Worm (Caenorhabditis elegans) whole organism, L4 larva: ENCODE measurements around the gene T28A8.5.
A peak's percentile ranks its signal among the peaks of the same experiment; 100 is the strongest.

Source experiments
- F10B5.3 ChIP-seq: sonication (generic microtip); optimal IDR thresholded peaks from 2 replicates; lab custom pipeline; 2016; ENCODE audit warnings: mild to moderate bottlenecking, missing genetic modification characterization, missing compliant biosample characterization
- F44E2.7 ChIP-seq: fragments of 200-800 bp; sonication (Bioruptor generic); IDR thresholded peaks from 2 replicates; pipeline ENCODE4 v2.1.2; 2022; ENCODE audit warnings: missing genetic modification characterization, missing compliant biosample characterization
- F49E8.2 ChIP-seq: sonication (generic microtip); optimal IDR thresholded peaks from 2 replicates; lab custom pipeline; 2016; ENCODE audit warnings: missing compliant biosample characterization, mild to moderate bottlenecking, missing genetic modification characterization, borderline replicate concordance
- R02D3.7 ChIP-seq: fragments of 150-350 bp; sonication (generic microtip); optimal IDR thresholded peaks from 3 replicates; lab custom pipeline; 2014; ENCODE audit warnings: missing biosample characterization, missing genetic modification characterization
- T26A8.4 ChIP-seq: fragments of 200-800 bp; sonication (Bioruptor generic); IDR thresholded peaks from 2 replicates; pipeline ENCODE4 v1.3.6; 2022; ENCODE audit warnings: missing genetic modification characterization, missing compliant biosample characterization
- ZK546.5 ChIP-seq, 2 experiments: sonication (generic microtip); optimal IDR thresholded peaks; 2 replicates each; lab custom pipeline; 2017; ENCODE audit warnings: missing biosample characterization in 2 of 2, missing genetic modification characterization in 2 of 2
- aly-2 ChIP-seq: sonication (generic microtip); optimal IDR thresholded peaks from 2 replicates; lab custom pipeline; 2018; ENCODE audit warnings: missing biosample characterization, missing genetic modification characterization
- ceh-20 ChIP-seq: fragments of 200-800 bp; sonication (Bioruptor generic); IDR thresholded peaks from 2 replicates; pipeline ENCODE4 v1.3.6; 2022; ENCODE audit warnings: missing genetic modification reagents, missing genetic modification characterization, missing compliant biosample characterization
- ceh-28 ChIP-seq: fragments of 150-350 bp; optimal IDR thresholded peaks from 2 replicates; lab custom pipeline; 2014; ENCODE audit warnings: missing biosample characterization, missing genetic modification reagents, missing genetic modification characterization
- ceh-82 ChIP-seq: sonication (generic microtip); optimal IDR thresholded peaks from 2 replicates; lab custom pipeline; 2017; ENCODE audit warnings: missing biosample characterization, missing genetic modification characterization
- cey-2 ChIP-seq: sonication (generic microtip); optimal IDR thresholded peaks from 3 replicates; lab custom pipeline; 2017; ENCODE audit warnings: missing genetic modification characterization, mild to moderate bottlenecking, missing compliant biosample characterization, antibody characterized with exemption, borderline replicate concordance; ENCODE audit not compliant: insufficient read depth
- ctbp-1 ChIP-seq: fragments of 200-800 bp; sonication (Bioruptor generic); IDR thresholded peaks from 2 replicates; pipeline ENCODE4 v1.3.6; 2022; ENCODE audit warnings: missing genetic modification reagents, missing genetic modification characterization, missing compliant biosample characterization
- daf-8 ChIP-seq: fragments of 200-800 bp; sonication (Bioruptor generic); IDR thresholded peaks from 2 replicates; pipeline ENCODE4 v1.3.6; 2022; ENCODE audit warnings: missing genetic modification characterization, missing compliant biosample characterization
- dmd-9 ChIP-seq: fragments of 200-800 bp; sonication (Bioruptor generic); IDR thresholded peaks from 2 replicates; pipeline ENCODE4 v1.3.6; 2022; ENCODE audit warnings: missing genetic modification reagents, missing genetic modification characterization, missing compliant biosample characterization
- duxl-1 ChIP-seq: sonication (generic microtip); optimal IDR thresholded peaks from 2 replicates; lab custom pipeline; 2016; ENCODE audit warnings: mild to moderate bottlenecking, missing genetic modification characterization, moderate library complexity, missing compliant biosample characterization; ENCODE audit not compliant: poor library complexity
- dve-1 ChIP-seq: sonication (generic microtip); optimal IDR thresholded peaks from 2 replicates; lab custom pipeline; 2017; ENCODE audit warnings: antibody characterized with exemption, mild to moderate bottlenecking, missing genetic modification characterization, missing compliant biosample characterization; ENCODE audit not compliant: insufficient read depth
- egl-27 ChIP-seq: sonication (generic microtip); optimal IDR thresholded peaks from 3 replicates; lab custom pipeline; 2017; ENCODE audit warnings: missing biosample characterization, missing genetic modification reagents, missing genetic modification characterization
- fos-1 ChIP-seq: fragments of 150-350 bp; optimal IDR thresholded peaks from 2 replicates; lab custom pipeline; 2014; ENCODE audit warnings: missing biosample characterization, missing genetic modification characterization
- hlh-30 ChIP-seq: sonication (generic microtip); optimal IDR thresholded peaks from 2 replicates; lab custom pipeline; 2017; ENCODE audit warnings: antibody characterized with exemption, mild to moderate bottlenecking, missing genetic modification characterization, missing compliant biosample characterization; ENCODE audit not compliant: insufficient read depth
- hmg-1.1 ChIP-seq: fragments of 200-800 bp; sonication (Bioruptor generic); IDR thresholded peaks from 2 replicates; pipeline ENCODE4 v1.3.6; 2022; ENCODE audit warnings: missing genetic modification reagents, missing genetic modification characterization, missing compliant biosample characterization
- jun-1 ChIP-seq: fragments of 150-350 bp; optimal IDR thresholded peaks from 2 replicates; lab custom pipeline; 2014; ENCODE audit warnings: missing biosample characterization, missing genetic modification reagents, missing genetic modification characterization
- lim-7 ChIP-seq: fragments of 200-800 bp; sonication (Bioruptor generic); IDR thresholded peaks from 2 replicates; pipeline ENCODE4 v1.3.6; 2022; ENCODE audit warnings: missing genetic modification characterization, missing compliant biosample characterization
- lin-13 ChIP-seq: fragments of 150-350 bp; optimal IDR thresholded peaks from 2 replicates; lab custom pipeline; 2014; ENCODE audit warnings: missing biosample characterization, missing genetic modification reagents, missing genetic modification characterization
- lin-29 ChIP-seq: fragments of 200-800 bp; sonication (Bioruptor generic); IDR thresholded peaks from 2 replicates; pipeline ENCODE4 v1.3.6; 2022; ENCODE audit warnings: missing genetic modification reagents, missing genetic modification characterization, missing compliant biosample characterization
- lin-38 ChIP-seq: fragments of 200-800 bp; sonication (Bioruptor generic); IDR thresholded peaks from 2 replicates; pipeline ENCODE4 v1.3.6; 2022; ENCODE audit warnings: missing genetic modification reagents, missing genetic modification characterization, missing compliant biosample characterization
- lin-39 ChIP-seq: fragments of 150-350 bp; optimal IDR thresholded peaks from 2 replicates; lab custom pipeline; 2014; ENCODE audit warnings: missing biosample characterization, missing genetic modification reagents, missing genetic modification characterization
- madf-5 ChIP-seq, 2 experiments: fragments of 200-800 bp; sonication (Bioruptor generic); IDR thresholded peaks; 2 replicates each; pipeline ENCODE4 v1.3.6; 2022; ENCODE audit warnings: missing compliant biosample characterization in 2 of 2, missing genetic modification characterization in 2 of 2
- madf-9 ChIP-seq: fragments of 200-800 bp; sonication (Bioruptor generic); conservative IDR thresholded peaks from 2 replicates; pipeline ENCODE4 v1.3.6; 2022; ENCODE audit warnings: missing genetic modification reagents, missing genetic modification characterization, missing compliant biosample characterization
- mdl-1 ChIP-seq, 2 experiments: fragments of 150-350 bp in 1 of 2; sonication (generic microtip) in 1 of 2; optimal IDR thresholded peaks; 2 replicates each; lab custom pipeline; 2014 to 2017; ENCODE audit warnings: missing biosample characterization in 2 of 2, missing genetic modification characterization in 2 of 2
- mdt-29 ChIP-seq: fragments of 200-800 bp; sonication (Bioruptor generic); IDR thresholded peaks from 2 replicates; pipeline ENCODE4 v1.3.6; 2022; ENCODE audit warnings: missing genetic modification reagents, missing genetic modification characterization, missing compliant biosample characterization
- mep-1 ChIP-seq: fragments of 150-350 bp; sonication (generic microtip); optimal IDR thresholded peaks from 3 replicates; lab custom pipeline; 2014; ENCODE audit warnings: missing biosample characterization, missing genetic modification characterization
- mes-2 ChIP-seq: sonication (generic microtip); optimal IDR thresholded peaks from 2 replicates; lab custom pipeline; 2016; ENCODE audit warnings: missing genotype, mild to moderate bottlenecking, missing genetic modification characterization, missing compliant biosample characterization; ENCODE audit not compliant: poor library complexity, severe bottlenecking
- mxl-2 ChIP-seq: fragments of 200-800 bp; sonication (Bioruptor generic); conservative IDR thresholded peaks from 2 replicates; pipeline ENCODE4 v1.3.6; 2022; ENCODE audit warnings: missing genetic modification reagents, missing genetic modification characterization, missing compliant biosample characterization
- nhr-10 ChIP-seq: fragments of 150-350 bp; optimal IDR thresholded peaks from 2 replicates; lab custom pipeline; 2014; ENCODE audit warnings: missing biosample characterization, missing genetic modification characterization
- nhr-102 ChIP-seq: sonication (generic microtip); optimal IDR thresholded peaks from 2 replicates; lab custom pipeline; 2016; ENCODE audit warnings: mild to moderate bottlenecking, missing genetic modification characterization, moderate library complexity, missing compliant biosample characterization
- nhr-11 ChIP-seq: fragments of 150-350 bp; optimal IDR thresholded peaks from 2 replicates; lab custom pipeline; 2014; ENCODE audit warnings: missing biosample characterization, missing genetic modification characterization
- nhr-25 ChIP-seq: sonication (generic microtip); optimal IDR thresholded peaks from 2 replicates; lab custom pipeline; 2017; ENCODE audit warnings: missing genetic modification characterization, mild to moderate bottlenecking, missing compliant biosample characterization, antibody characterized with exemption, moderate library complexity, borderline replicate concordance; ENCODE audit not compliant: insufficient read depth
- nhr-28 ChIP-seq: fragments of 150-350 bp; optimal IDR thresholded peaks from 2 replicates; lab custom pipeline; 2014; ENCODE audit warnings: missing biosample characterization, missing genetic modification characterization
- nhr-6 ChIP-seq: fragments of 150-350 bp; optimal IDR thresholded peaks from 2 replicates; lab custom pipeline; 2014; ENCODE audit warnings: missing biosample characterization, missing genetic modification characterization
- nhr-76 ChIP-seq: fragments of 150-350 bp; optimal IDR thresholded peaks from 2 replicates; lab custom pipeline; 2014; ENCODE audit warnings: missing biosample characterization, missing genetic modification characterization
- rbr-2 ChIP-seq: sonication (generic microtip); optimal IDR thresholded peaks from 2 replicates; lab custom pipeline; 2016; ENCODE audit warnings: missing genotype, missing genetic modification characterization, missing compliant biosample characterization
- set-16 ChIP-seq: fragments of 200-800 bp; sonication (Bioruptor generic); IDR thresholded peaks from 2 replicates; pipeline ENCODE4 v1.3.6; 2022; ENCODE audit warnings: missing genetic modification reagents, missing genetic modification characterization, missing compliant biosample characterization
- snpc-4 ChIP-seq: fragments of 150-350 bp; optimal IDR thresholded peaks from 2 replicates; lab custom pipeline; 2014; ENCODE audit warnings: missing biosample characterization, missing genetic modification characterization
- unc-130 ChIP-seq: sonication (generic microtip); optimal IDR thresholded peaks from 2 replicates; lab custom pipeline; 2016; ENCODE audit warnings: missing genetic modification reagents, missing genetic modification characterization, missing compliant biosample characterization
- unc-39 ChIP-seq: sonication (generic microtip); optimal IDR thresholded peaks from 2 replicates; lab custom pipeline; 2017; ENCODE audit warnings: missing biosample characterization, missing genetic modification characterization
- zag-1 ChIP-seq: fragments of 150-350 bp; optimal IDR thresholded peaks from 2 replicates; lab custom pipeline; 2014; ENCODE audit warnings: missing biosample characterization, missing genetic modification characterization
- zfp-2 ChIP-seq: sonication (generic microtip); optimal IDR thresholded peaks from 2 replicates; lab custom pipeline; 2016; ENCODE audit warnings: mild to moderate bottlenecking, missing genetic modification characterization, missing compliant biosample characterization
- zfp-3 ChIP-seq: fragments of 200-800 bp; sonication (Bioruptor generic); conservative IDR thresholded peaks from 2 replicates; pipeline ENCODE4 v1.3.6; 2022; ENCODE audit warnings: missing genetic modification reagents, missing genetic modification characterization, missing compliant biosample characterization
- zip-11 ChIP-seq: fragments of 200-800 bp; sonication (Bioruptor generic); IDR thresholded peaks from 2 replicates; pipeline ENCODE4 v1.3.6; 2022; ENCODE audit warnings: missing genetic modification characterization, missing compliant biosample characterization
- ztf-7 ChIP-seq: fragments of 150-350 bp; optimal IDR thresholded peaks from 2 replicates; lab custom pipeline; 2014; ENCODE audit warnings: missing biosample characterization, missing genetic modification characterization

Gene T28A8.5

DNA sequence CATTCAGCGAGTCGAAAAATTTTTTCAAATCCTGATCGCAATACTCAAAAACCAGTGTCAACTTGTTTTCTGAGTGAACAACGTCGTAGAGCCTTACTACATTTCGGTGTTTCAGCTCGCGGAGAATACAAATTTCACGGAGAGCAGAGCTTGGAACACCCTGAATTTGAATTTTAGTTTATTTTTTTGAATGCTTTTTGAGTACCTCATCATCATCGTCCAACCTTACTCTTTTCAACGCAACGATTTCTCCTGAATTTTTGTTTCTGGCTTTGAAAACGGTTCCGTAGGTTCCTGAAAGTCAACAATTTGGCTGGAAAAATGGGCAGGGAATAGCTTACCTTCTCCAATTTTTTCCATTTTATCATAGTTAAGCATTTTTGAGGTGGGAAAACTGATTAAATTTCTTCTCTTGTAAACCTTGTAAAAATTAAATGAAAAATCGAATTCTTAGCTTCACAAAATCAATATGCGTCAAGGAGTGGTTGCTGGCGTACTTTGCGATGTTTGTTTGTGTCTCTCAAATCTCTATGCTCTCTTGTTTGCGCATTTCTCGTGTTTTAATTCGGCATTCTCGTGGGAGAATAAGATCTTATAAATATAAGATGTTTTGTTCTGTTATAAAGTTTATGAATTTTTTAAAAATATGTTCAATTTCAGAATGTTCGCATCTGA, 35.4 kb upstream of the T28A8.5 start, which contains the start of gene cdk-5 (continued):
- 0 out of 2 replicates have a peak, but pooled peaks have one; percentile 45 for TF ChIP-seq mdt-29 (GFP tag; lab: Robert Waterston, UW)
- no peak for TF ChIP-seq nhr-25 (tag; lab: Kevin White, UChicago)
- peak; percentile 63 for TF ChIP-seq F10B5.3 (tag; lab: Kevin White, UChicago)
- no peak for TF ChIP-seq R02D3.7
- no peak for TF ChIP-seq fos-1 (tag; lab: Kevin White, UChicago)
- peak; percentile 51 for TF ChIP-seq ceh-28 (tag; lab: Kevin White, UChicago)
- no peak for TF ChIP-seq aly-2 (tag; lab: Kevin White, UChicago)
- no peak for TF ChIP-seq madf-5 (GFP tag; IDR thresholded peaks at IDR 0.05; lab: Robert Waterston, UW)
- TF ChIP-seq ctbp-1 (GFP tag; lab: Robert Waterston, UW): 0 out of 2 replicates have a peak, but pooled peaks have one; percentile 37
- TF ChIP-seq lin-13 (GFP tag; lab: Kevin White, UChicago): peak; percentile 51
- peak; percentile 86 for TF ChIP-seq hlh-30 (tag; lab: Kevin White, UChicago)
- peak; percentile 66 for TF ChIP-seq duxl-1 (tag; lab: Kevin White, UChicago)
- TF ChIP-seq egl-27 (tag; lab: Kevin White, UChicago): no peak
- TF ChIP-seq daf-8: no peak
- no peak for TF ChIP-seq dmd-9 (GFP tag; lab: Robert Waterston, UW)
- peak; percentile 87 for TF ChIP-seq nhr-6
- TF ChIP-seq mes-2 (tag; lab: Kevin White, UChicago): peak; percentile 86
- peak; percentile 88 for TF ChIP-seq mep-1 (tag; lab: Kevin White, UChicago)
- peak; percentile 83 for TF ChIP-seq hmg-1.1
- TF ChIP-seq lin-38 (GFP tag; lab: Robert Waterston, UW): peak; percentile 74
- TF ChIP-seq nhr-102: peak; percentile 80
- no peak for TF ChIP-seq lin-39 (tag; lab: Kevin White, UChicago)
- peak; percentile 86 for TF ChIP-seq zfp-2 (tag; lab: Kevin White, UChicago)
- no peak for TF ChIP-seq unc-130 (GFP tag; lab: Kevin White, UChicago)
- TF ChIP-seq zag-1: no peak
- TF ChIP-seq lim-7 (GFP tag; lab: Robert Waterston, UW): no peak
- peak; percentile 85 for TF ChIP-seq T26A8.4 (GFP tag; lab: Robert Waterston, UW)
- TF ChIP-seq nhr-28 (tag; lab: Kevin White, UChicago): peak; percentile 47
- no peak for TF ChIP-seq ZK546.5 (tag; optimal IDR thresholded peaks at IDR 0.05; lab: Kevin White, UChicago)
- peak; percentile 50; the same call in 1 of the 2 replicates for TF ChIP-seq lin-29
- TF ChIP-seq ceh-82 (tag; lab: Kevin White, UChicago): no peak
- TF ChIP-seq zfp-3: 0 out of 2 replicates have a peak, but pooled peaks have one; percentile 58
- peak; percentile 90 for TF ChIP-seq ztf-7
- no peak for TF ChIP-seq unc-39
- no peak for TF ChIP-seq mxl-2
- no peak for TF ChIP-seq F44E2.7 (GFP tag; lab: Robert Waterston, UW)
- TF ChIP-seq set-16 (GFP tag; lab: Robert Waterston, UW): no peak
- peak; percentile 93 for TF ChIP-seq dve-1 (tag; lab: Kevin White, UChicago)
- no peak for TF ChIP-seq cey-2 (tag; lab: Kevin White, UChicago)
- peak in 1 of 2 experiments; percentile 13 for TF ChIP-seq mdl-1 (tag; optimal IDR thresholded peaks at IDR 0.05; lab: Kevin White, UChicago)
- peak; percentile 39 for TF ChIP-seq jun-1 (tag; lab: Kevin White, UChicago)
- no peak for TF ChIP-seq F49E8.2 (tag; lab: Kevin White, UChicago)
- TF ChIP-seq nhr-11 (tag; lab: Kevin White, UChicago): peak; percentile 79
- TF ChIP-seq nhr-76 (tag; lab: Kevin White, UChicago): no peak
- peak; percentile 49; the same call in 1 of the 2 replicates for TF ChIP-seq ceh-20 (GFP tag; lab: Robert Waterston, UW)
- TF ChIP-seq nhr-10 (tag; lab: Kevin White, UChicago): no peak
- TF ChIP-seq madf-9 (GFP tag; lab: Robert Waterston, UW): no peak
- TF ChIP-seq rbr-2 (tag; lab: Kevin White, UChicago): peak; percentile 83
- TF ChIP-seq snpc-4 (tag; lab: Kevin White, UChicago): no peak
- no peak for TF ChIP-seq zip-11 (GFP tag; lab: Robert Waterston, UW)
